Fruit fly (Drosophila melanogaster) whole organism, pupa: ENCODE measurements around the gene Syx8.
"Not testable (repeated sequence)": the region's sequence is repeated elsewhere in the genome, so short reads cannot be mapped to it uniquely, and the experiment has no call there.

ENCODE experiments used
- CG10348 ChIP-seq: fragments of 200-800 bp; sonication (Bioruptor generic); IDR thresholded peaks from 2 replicates; pipeline ENCODE4 v1.3.6; 2022; ENCODE audit warnings: missing biosample characterization, missing genetic modification characterization
- CG12605 ChIP-seq: fragments of 200-800 bp; sonication (Bioruptor generic); IDR thresholded peaks from 2 replicates; pipeline ENCODE4 v1.3.6; 2022; ENCODE audit warnings: missing biosample characterization, missing genetic modification characterization
- CG13204 ChIP-seq: fragments of 200-800 bp; sonication (Bioruptor generic); optimal IDR thresholded peaks from 2 replicates; lab custom pipeline; 2018; ENCODE audit warnings: missing biosample characterization, mild to moderate bottlenecking, missing genetic modification characterization, moderate library complexity
- CG14655 ChIP-seq: fragments of 200-800 bp; sonication (Bioruptor generic); optimal IDR thresholded peaks from 3 replicates; lab custom pipeline; 2017; ENCODE audit warnings: mild to moderate bottlenecking, missing biosample characterization, missing genetic modification reagents, missing genetic modification characterization
- CG15710 ChIP-seq: fragments of 200-800 bp; sonication (Bioruptor generic); optimal IDR thresholded peaks from 2 replicates; lab custom pipeline; 2018; ENCODE audit warnings: missing biosample characterization, mild to moderate bottlenecking, missing genetic modification characterization, moderate library complexity
- CG17806 ChIP-seq: fragments of 200-800 bp; sonication (Bioruptor generic); optimal IDR thresholded peaks from 2 replicates; lab custom pipeline; 2018; ENCODE audit warnings: missing biosample characterization, mild to moderate bottlenecking, missing genetic modification characterization, moderate library complexity
- CG32121 ChIP-seq: fragments of 200-800 bp; sonication (Bioruptor generic); IDR thresholded peaks from 2 replicates; pipeline ENCODE4 v1.3.6; 2022; ENCODE audit warnings: missing biosample characterization, missing genetic modification characterization
- CG34367 ChIP-seq: fragments of 200-800 bp; sonication (Bioruptor generic); optimal IDR thresholded peaks from 2 replicates; lab custom pipeline; 2018; ENCODE audit warnings: missing biosample characterization, mild to moderate bottlenecking, missing genetic modification characterization
- CG4496 ChIP-seq: fragments of 200-800 bp; sonication (Bioruptor generic); IDR thresholded peaks from 3 replicates; pipeline ENCODE4 v1.3.6; 2022; ENCODE audit warnings: missing biosample characterization, missing genetic modification characterization
- CG8159 ChIP-seq: fragments of 200-800 bp; sonication (Bioruptor generic); optimal IDR thresholded peaks from 3 replicates; lab custom pipeline; 2018; ENCODE audit warnings: missing biosample characterization, mild to moderate bottlenecking, missing genetic modification characterization, moderate library complexity
- CG8301 ChIP-seq: fragments of 200-800 bp; sonication (Bioruptor generic); optimal IDR thresholded peaks from 2 replicates; lab custom pipeline; 2018; ENCODE audit warnings: missing biosample characterization, mild to moderate bottlenecking, missing genetic modification characterization
- CG9948 ChIP-seq: fragments of 200-800 bp; sonication (Bioruptor generic); optimal IDR thresholded peaks from 2 replicates; lab custom pipeline; 2018; ENCODE audit warnings: missing biosample characterization, mild to moderate bottlenecking, missing genetic modification characterization, moderate library complexity
- D1 ChIP-seq: fragments of 200-800 bp; sonication (Bioruptor generic); optimal IDR thresholded peaks from 2 replicates; lab custom pipeline; 2018; ENCODE audit warnings: missing biosample characterization, mild to moderate bottlenecking, missing genetic modification characterization, moderate library complexity
- EcR ChIP-seq: fragments of 200-800 bp; sonication (Bioruptor generic); optimal IDR thresholded peaks from 3 replicates; lab custom pipeline; 2019; ENCODE audit warnings: missing biosample characterization, missing genetic modification characterization, mild to moderate bottlenecking, moderate library complexity, missing genetic modification reagents
- Ets98B ChIP-seq: fragments of 200-800 bp; sonication (Bioruptor generic); IDR thresholded peaks from 2 replicates; pipeline ENCODE4 v1.3.6; 2022; ENCODE audit warnings: missing biosample characterization, missing genetic modification characterization
- Pif1A ChIP-seq: fragments of 200-800 bp; sonication (Bioruptor generic); optimal IDR thresholded peaks from 3 replicates; lab custom pipeline; 2016; ENCODE audit warnings: missing biosample characterization, missing genetic modification characterization
- Pif1B ChIP-seq: fragments of 200-800 bp; sonication (Bioruptor generic); optimal IDR thresholded peaks from 3 replicates; lab custom pipeline; 2016; ENCODE audit warnings: missing biosample characterization, missing genetic modification characterization
- Snoo ChIP-seq: fragments of 200-800 bp; sonication (Bioruptor generic); optimal IDR thresholded peaks from 3 replicates; lab custom pipeline; 2017; ENCODE audit warnings: missing biosample characterization, mild to moderate bottlenecking, missing genetic modification characterization, inconsistent platforms
- fd96Ca ChIP-seq: fragments of 200-800 bp; sonication (Bioruptor generic); IDR thresholded peaks from 3 replicates; pipeline ENCODE4 v1.3.6; 2022; ENCODE audit warnings: missing biosample characterization, missing genetic modification characterization
- gl ChIP-seq: fragments of 200-800 bp; sonication (Bioruptor generic); optimal IDR thresholded peaks from 2 replicates; lab custom pipeline; 2018; ENCODE audit warnings: missing biosample characterization, mild to moderate bottlenecking, missing genetic modification characterization
- rn ChIP-seq: fragments of 200-800 bp; sonication (Bioruptor generic); IDR thresholded peaks from 2 replicates; pipeline ENCODE4 v1.3.6; 2022; ENCODE audit warnings: missing biosample characterization, missing genetic modification characterization

Gene Syx8

dm6 chr3L:16573234-16573633 is 13.6 kb downstream of the Syx8 start, which contains the start of gene Mipp1:
TSS of gene Mipp1 (minus strand) at chr3L:16573334.
- TF ChIP-seq CG34367; Pif1B (GFP tag; lab: Kevin White, UChicago); CG9948 (tag; lab: Kevin White, UChicago): not testable (repeated sequence)
- TF ChIP-seq, all 21 proteins: peak for 0; not testable (repeated sequence) for 21

dm6 chr3L:16572208-16572607 is 14.6 kb downstream of the Syx8 start:
- TF ChIP-seq Snoo (tag; lab: Kevin White, UChicago) (no peak), Ets98B (GFP tag; lab: Robert Waterston, UW) (peak; percentile 41; the same call in 1 of the 2 replicates), CG13204 (GFP tag; lab: Kevin White, UChicago) (no peak), CG12605 (GFP tag; lab: Robert Waterston, UW) (no peak), CG32121 (GFP tag; lab: Robert Waterston, UW) (0 out of 2 replicates have a peak, but pooled peaks have one; percentile 17), CG8301 (no peak)

DNA sequence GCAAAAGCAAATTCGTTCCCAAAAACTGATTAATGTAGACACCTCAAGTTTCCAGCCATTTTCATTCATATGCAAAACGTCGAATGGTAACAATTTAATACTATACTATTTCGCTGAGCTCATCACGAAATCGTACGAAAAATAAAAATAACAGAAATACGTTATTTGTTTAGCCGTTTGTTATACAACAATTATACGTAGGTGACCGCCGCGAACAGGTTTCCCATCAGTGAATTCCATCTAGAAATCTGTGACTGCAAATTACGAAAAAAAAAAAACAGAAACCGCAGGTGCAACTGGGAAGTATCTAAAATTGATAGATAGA is 15.2 kb downstream of the Syx8 start:
- TF ChIP-seq EcR (no peak), CG34367 (no peak)

dm6 chr3L:16571014-16571738 is 15.7 kb downstream of the Syx8 start:
- TF ChIP-seq CG12605 (GFP tag; lab: Robert Waterston, UW) (no peak), CG34367 (no peak), EcR (no peak), fd96Ca (GFP tag; lab: Robert Waterston, UW) (no peak), CG10348 (GFP tag; lab: Robert Waterston, UW) (no peak), rn (no peak), CG8301 (peak; percentile 7), D1 (tag; lab: Kevin White, UChicago) (no peak), Pif1B (GFP tag; lab: Kevin White, UChicago) (no peak), CG4496 (GFP tag; lab: Robert Waterston, UW) (0 out of 3 replicates have a peak, but pooled peaks have one; percentile 6), CG14655 (GFP tag; lab: Kevin White, UChicago) (no peak), CG15710 (tag; lab: Kevin White, UChicago) (no peak), CG8159 (tag; lab: Kevin White, UChicago) (no peak)

dm6 chr3L:16569456-16569855 is 17.4 kb downstream of the Syx8 start:
- TF ChIP-seq Ets98B (GFP tag; lab: Robert Waterston, UW): no peak
- TF ChIP-seq CG8301: no peak
- TF ChIP-seq EcR: no peak
- TF ChIP-seq CG15710 (tag; lab: Kevin White, UChicago): no peak
- no peak for TF ChIP-seq CG4496 (GFP tag; lab: Robert Waterston, UW)
- no peak for TF ChIP-seq fd96Ca (GFP tag; lab: Robert Waterston, UW)
- no peak for TF ChIP-seq Pif1B (GFP tag; lab: Kevin White, UChicago)
- no peak for TF ChIP-seq CG17806
- no peak for TF ChIP-seq CG9948 (tag; lab: Kevin White, UChicago)
- no peak for TF ChIP-seq CG34367
- TF ChIP-seq D1 (tag; lab: Kevin White, UChicago): no peak
- no peak for TF ChIP-seq CG14655 (GFP tag; lab: Kevin White, UChicago)
- TF ChIP-seq CG32121 (GFP tag; lab: Robert Waterston, UW): no peak
- no peak for TF ChIP-seq CG8159 (tag; lab: Kevin White, UChicago)
- no peak for TF ChIP-seq gl
- no peak for TF ChIP-seq rn
- no peak for TF ChIP-seq Snoo (tag; lab: Kevin White, UChicago)
- no peak for TF ChIP-seq CG12605 (GFP tag; lab: Robert Waterston, UW)
- TF ChIP-seq Pif1A: no peak
- TF ChIP-seq CG13204 (GFP tag; lab: Kevin White, UChicago): no peak

DNA sequence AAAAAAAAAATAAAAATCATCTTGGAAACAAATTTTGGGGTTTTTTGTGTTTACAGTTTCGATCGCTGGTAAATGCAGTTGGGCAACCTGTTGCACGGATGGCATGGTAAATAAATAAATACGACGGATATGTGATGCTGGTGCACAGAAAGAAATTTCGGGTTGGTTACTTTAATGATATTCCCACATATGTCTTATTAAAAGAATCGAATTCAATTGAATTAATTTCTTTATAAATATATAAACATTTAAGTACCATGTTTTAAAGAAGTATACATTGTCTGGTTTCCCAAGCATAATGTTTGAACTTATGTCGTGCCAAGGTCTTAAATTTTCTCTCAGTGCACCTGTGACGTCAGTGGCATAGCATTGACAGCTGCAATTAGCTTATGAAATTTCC is 19.4 kb downstream of the Syx8 start:
- TF ChIP-seq CG4496 (GFP tag; lab: Robert Waterston, UW): no peak
- TF ChIP-seq CG12605 (GFP tag; lab: Robert Waterston, UW): no peak
- no peak for TF ChIP-seq Pif1B (GFP tag; lab: Kevin White, UChicago)
- no peak for TF ChIP-seq CG13204 (GFP tag; lab: Kevin White, UChicago)
- TF ChIP-seq CG14655 (GFP tag; lab: Kevin White, UChicago): peak; percentile 16
- TF ChIP-seq D1 (tag; lab: Kevin White, UChicago): no peak
- TF ChIP-seq rn: no peak
- TF ChIP-seq CG15710 (tag; lab: Kevin White, UChicago): no peak
- TF ChIP-seq fd96Ca (GFP tag; lab: Robert Waterston, UW): no peak
- TF ChIP-seq CG10348 (GFP tag; lab: Robert Waterston, UW): no peak
- TF ChIP-seq CG32121 (GFP tag; lab: Robert Waterston, UW): 0 out of 2 replicates have a peak, but pooled peaks have one; percentile 20
- no peak for TF ChIP-seq CG8301
- no peak for TF ChIP-seq EcR

DNA sequence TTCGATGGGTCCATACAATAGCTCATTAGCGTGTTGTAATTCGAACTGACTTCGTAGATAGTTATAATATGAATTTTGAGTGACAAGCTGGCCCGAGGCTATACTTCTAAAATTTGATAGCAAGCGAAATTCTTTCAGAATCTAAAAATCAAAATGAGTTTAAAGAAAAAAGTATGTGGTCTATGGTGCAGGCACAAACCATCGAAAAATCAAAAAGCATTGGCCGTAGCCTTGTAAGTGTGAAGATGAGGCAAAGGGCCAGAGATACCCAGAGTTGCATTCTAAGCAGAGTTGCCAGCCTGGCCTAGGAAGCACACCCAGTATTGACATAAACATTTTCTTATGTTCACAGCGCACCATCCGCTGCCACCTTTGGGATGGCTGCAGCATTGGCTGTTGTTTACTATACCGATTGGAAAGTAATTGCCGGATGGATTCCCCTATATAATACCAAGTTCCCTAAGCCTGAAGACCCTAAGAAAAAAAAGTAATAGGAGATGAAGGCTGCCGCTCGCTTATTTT is 20.1 kb downstream of the Syx8 start, which contains the start of gene UQCR-6.4L:
UQCR-6.4L (plus strand) TSS at position 51 of the 522 bp plus-strand sequence.
- no peak for TF ChIP-seq fd96Ca (GFP tag; lab: Robert Waterston, UW)
- no peak for TF ChIP-seq CG17806
- TF ChIP-seq gl: no peak
